Worm (Caenorhabditis elegans) whole organism, L4 larva: Measurements from ENCODE around the gene sri-25.

ENCODE experiments used
- D1046.2 ChIP-seq: fragments of 200-800 bp; sonication (Bioruptor generic); IDR thresholded peaks from 2 replicates; pipeline ENCODE4 v1.3.6; 2022; ENCODE audit warnings: missing genetic modification characterization, missing compliant biosample characterization
- F10B5.3 ChIP-seq: sonication (generic microtip); optimal IDR thresholded peaks from 2 replicates; lab custom pipeline; 2016; ENCODE audit warnings: mild to moderate bottlenecking, missing genetic modification characterization, missing compliant biosample characterization
- F44E2.7 ChIP-seq: fragments of 200-800 bp; sonication (Bioruptor generic); IDR thresholded peaks from 2 replicates; pipeline ENCODE4 v2.1.2; 2022; ENCODE audit warnings: missing genetic modification characterization, missing compliant biosample characterization
- T26A8.4 ChIP-seq: fragments of 200-800 bp; sonication (Bioruptor generic); IDR thresholded peaks from 2 replicates; pipeline ENCODE4 v1.3.6; 2022; ENCODE audit warnings: missing genetic modification characterization, missing compliant biosample characterization
- Y48G9A.11 ChIP-seq: fragments of 200-800 bp; sonication (Bioruptor generic); IDR thresholded peaks from 2 replicates; pipeline ENCODE4 v1.3.6; 2022; ENCODE audit warnings: missing genetic modification reagents, missing genetic modification characterization, missing compliant biosample characterization
- aha-1 ChIP-seq: fragments of 150-350 bp; peaks from one replicate; lab custom pipeline; 2014; ENCODE audit warnings: missing biosample characterization, missing genetic modification characterization
- aly-2 ChIP-seq: sonication (generic microtip); optimal IDR thresholded peaks from 2 replicates; lab custom pipeline; 2018; ENCODE audit warnings: missing biosample characterization, missing genetic modification characterization
- arid-1 ChIP-seq: fragments of 200-800 bp; sonication (Bioruptor generic); conservative IDR thresholded peaks from 2 replicates; pipeline ENCODE4 v1.3.6; 2022; ENCODE audit warnings: missing genetic modification reagents, missing genetic modification characterization, missing compliant biosample characterization
- ceh-28 ChIP-seq: fragments of 150-350 bp; optimal IDR thresholded peaks from 2 replicates; lab custom pipeline; 2014; ENCODE audit warnings: missing biosample characterization, missing genetic modification reagents, missing genetic modification characterization
- ceh-32 ChIP-seq: sonication (generic microtip); optimal IDR thresholded peaks from 2 replicates; lab custom pipeline; 2016; ENCODE audit warnings: mild to moderate bottlenecking, missing genetic modification characterization, missing compliant biosample characterization; ENCODE audit not compliant: poor library complexity
- ceh-44 ChIP-seq: fragments of 200-800 bp; sonication (Bioruptor generic); IDR thresholded peaks from 2 replicates; pipeline ENCODE4 v1.3.6; 2022; ENCODE audit warnings: missing genetic modification reagents, missing genetic modification characterization, missing compliant biosample characterization
- ceh-62 ChIP-seq: sonication (generic microtip); optimal IDR thresholded peaks from 2 replicates; lab custom pipeline; 2017; ENCODE audit warnings: missing biosample characterization, missing genetic modification characterization
- ceh-82 ChIP-seq: sonication (generic microtip); optimal IDR thresholded peaks from 2 replicates; lab custom pipeline; 2017; ENCODE audit warnings: missing biosample characterization, missing genetic modification characterization
- ces-1 ChIP-seq: fragments of 150-350 bp; sonication (generic microtip); optimal IDR thresholded peaks from 4 replicates; lab custom pipeline; 2014; ENCODE audit warnings: missing biosample characterization, missing genetic modification reagents, missing genetic modification characterization
- daf-12 ChIP-seq: fragments of 150-350 bp; optimal IDR thresholded peaks from 2 replicates; lab custom pipeline; 2014; ENCODE audit warnings: missing biosample characterization, missing genetic modification reagents, missing genetic modification characterization
- daf-8 ChIP-seq: fragments of 200-800 bp; sonication (Bioruptor generic); IDR thresholded peaks from 2 replicates; pipeline ENCODE4 v1.3.6; 2022; ENCODE audit warnings: missing genetic modification characterization, missing compliant biosample characterization
- dmd-6 ChIP-seq: fragments of 200-800 bp; sonication (Bioruptor generic); IDR thresholded peaks from 2 replicates; pipeline ENCODE4 v1.3.6; 2022; ENCODE audit warnings: missing genetic modification reagents, missing genetic modification characterization, missing compliant biosample characterization
- dmd-9 ChIP-seq: fragments of 200-800 bp; sonication (Bioruptor generic); IDR thresholded peaks from 2 replicates; pipeline ENCODE4 v1.3.6; 2022; ENCODE audit warnings: missing genetic modification reagents, missing genetic modification characterization, missing compliant biosample characterization
- dpl-1 ChIP-seq: fragments of 150-350 bp; optimal IDR thresholded peaks from 2 replicates; lab custom pipeline; 2014; ENCODE audit warnings: missing biosample characterization, missing genetic modification reagents, missing genetic modification characterization
- dve-1 ChIP-seq: sonication (generic microtip); optimal IDR thresholded peaks from 2 replicates; lab custom pipeline; 2017; ENCODE audit warnings: antibody characterized with exemption, mild to moderate bottlenecking, missing genetic modification characterization, missing compliant biosample characterization; ENCODE audit not compliant: insufficient read depth
- egl-27 ChIP-seq: sonication (generic microtip); optimal IDR thresholded peaks from 3 replicates; lab custom pipeline; 2017; ENCODE audit warnings: missing biosample characterization, missing genetic modification reagents, missing genetic modification characterization
- egl-43 ChIP-seq: fragments of 200-800 bp; sonication (Bioruptor generic); IDR thresholded peaks from 2 replicates; pipeline ENCODE4 v1.3.6; 2022; ENCODE audit warnings: missing genetic modification reagents, missing genetic modification characterization, missing compliant biosample characterization
- gei-8 ChIP-seq: fragments of 200-800 bp; sonication (Bioruptor generic); optimal IDR thresholded peaks from 2 replicates; lab custom pipeline; 2018; ENCODE audit warnings: mild to moderate bottlenecking, missing genetic modification characterization, missing compliant biosample characterization
- hmg-1.1 ChIP-seq: fragments of 200-800 bp; sonication (Bioruptor generic); IDR thresholded peaks from 2 replicates; pipeline ENCODE4 v1.3.6; 2022; ENCODE audit warnings: missing genetic modification reagents, missing genetic modification characterization, missing compliant biosample characterization
- lim-7 ChIP-seq: fragments of 200-800 bp; sonication (Bioruptor generic); IDR thresholded peaks from 2 replicates; pipeline ENCODE4 v1.3.6; 2022; ENCODE audit warnings: missing genetic modification characterization, missing compliant biosample characterization
- lin-1 ChIP-seq: fragments of 200-800 bp; sonication (Bioruptor generic); IDR thresholded peaks from 2 replicates; pipeline ENCODE4 v1.3.6; 2022; ENCODE audit warnings: missing genetic modification reagents, missing genetic modification characterization, missing compliant biosample characterization
- lin-13 ChIP-seq: fragments of 150-350 bp; optimal IDR thresholded peaks from 2 replicates; lab custom pipeline; 2014; ENCODE audit warnings: missing biosample characterization, missing genetic modification reagents, missing genetic modification characterization
- lin-29 ChIP-seq: fragments of 200-800 bp; sonication (Bioruptor generic); IDR thresholded peaks from 2 replicates; pipeline ENCODE4 v1.3.6; 2022; ENCODE audit warnings: missing genetic modification reagents, missing genetic modification characterization, missing compliant biosample characterization
- lin-39 ChIP-seq: fragments of 150-350 bp; optimal IDR thresholded peaks from 2 replicates; lab custom pipeline; 2014; ENCODE audit warnings: missing biosample characterization, missing genetic modification reagents, missing genetic modification characterization
- lsy-2 ChIP-seq, 2 experiments: fragments of 150-350 bp in 1 of 2; sonication (generic microtip) in 1 of 2; optimal IDR thresholded peaks; 2 replicates each; lab custom pipeline; 2014 to 2017; ENCODE audit warnings: missing biosample characterization in 2 of 2, missing genetic modification characterization in 2 of 2
- madf-5 ChIP-seq, 2 experiments: fragments of 200-800 bp; sonication (Bioruptor generic); IDR thresholded peaks; 2 replicates each; pipeline ENCODE4 v1.3.6; 2022; ENCODE audit warnings: missing compliant biosample characterization in 2 of 2, missing genetic modification characterization in 2 of 2
- madf-9 ChIP-seq: fragments of 200-800 bp; sonication (Bioruptor generic); conservative IDR thresholded peaks from 2 replicates; pipeline ENCODE4 v1.3.6; 2022; ENCODE audit warnings: missing genetic modification reagents, missing genetic modification characterization, missing compliant biosample characterization
- mdt-29 ChIP-seq: fragments of 200-800 bp; sonication (Bioruptor generic); IDR thresholded peaks from 2 replicates; pipeline ENCODE4 v1.3.6; 2022; ENCODE audit warnings: missing genetic modification reagents, missing genetic modification characterization, missing compliant biosample characterization
- mes-2 ChIP-seq: sonication (generic microtip); optimal IDR thresholded peaks from 2 replicates; lab custom pipeline; 2016; ENCODE audit warnings: missing genotype, mild to moderate bottlenecking, missing genetic modification characterization, missing compliant biosample characterization; ENCODE audit not compliant: poor library complexity, severe bottlenecking
- mxl-2 ChIP-seq: fragments of 200-800 bp; sonication (Bioruptor generic); conservative IDR thresholded peaks from 2 replicates; pipeline ENCODE4 v1.3.6; 2022; ENCODE audit warnings: missing genetic modification reagents, missing genetic modification characterization, missing compliant biosample characterization
- mxl-3 ChIP-seq: fragments of 200-800 bp; sonication (Bioruptor generic); optimal IDR thresholded peaks from 2 replicates; lab custom pipeline; 2018; ENCODE audit warnings: mild to moderate bottlenecking, missing genetic modification characterization, missing compliant biosample characterization
- nhr-11 ChIP-seq: fragments of 150-350 bp; optimal IDR thresholded peaks from 2 replicates; lab custom pipeline; 2014; ENCODE audit warnings: missing biosample characterization, missing genetic modification characterization
- nhr-111 ChIP-seq: fragments of 200-800 bp; sonication (Bioruptor generic); optimal IDR thresholded peaks from 2 replicates; lab custom pipeline; 2018; ENCODE audit warnings: mild to moderate bottlenecking, missing genetic modification characterization, missing compliant biosample characterization
- nhr-28 ChIP-seq: fragments of 150-350 bp; optimal IDR thresholded peaks from 2 replicates; lab custom pipeline; 2014; ENCODE audit warnings: missing biosample characterization, missing genetic modification characterization
- nhr-42 ChIP-seq: fragments of 200-800 bp; sonication (Bioruptor generic); IDR thresholded peaks from 2 replicates; pipeline ENCODE4 v1.3.6; 2022; ENCODE audit warnings: missing genetic modification characterization, missing compliant biosample characterization
- nhr-48 ChIP-seq: sonication (generic microtip); optimal IDR thresholded peaks from 2 replicates; lab custom pipeline; 2016; ENCODE audit warnings: mild to moderate bottlenecking, missing genetic modification characterization, missing compliant biosample characterization
- nhr-6 ChIP-seq: fragments of 150-350 bp; optimal IDR thresholded peaks from 2 replicates; lab custom pipeline; 2014; ENCODE audit warnings: missing biosample characterization, missing genetic modification characterization
- nhr-76 ChIP-seq: fragments of 150-350 bp; optimal IDR thresholded peaks from 2 replicates; lab custom pipeline; 2014; ENCODE audit warnings: missing biosample characterization, missing genetic modification characterization
- saeg-2 ChIP-seq: fragments of 200-800 bp; sonication (Bioruptor generic); IDR thresholded peaks from 2 replicates; pipeline ENCODE4 v1.3.6; 2022; ENCODE audit warnings: missing genetic modification reagents, missing genetic modification characterization, missing compliant biosample characterization
- skn-1 ChIP-seq: fragments of 150-350 bp; optimal IDR thresholded peaks from 2 replicates; lab custom pipeline; 2014; ENCODE audit warnings: missing biosample characterization, missing genetic modification characterization
- snpc-4 ChIP-seq: fragments of 150-350 bp; optimal IDR thresholded peaks from 2 replicates; lab custom pipeline; 2014; ENCODE audit warnings: missing biosample characterization, missing genetic modification characterization
- spr-1 ChIP-seq: sonication (generic microtip); optimal IDR thresholded peaks from 2 replicates; lab custom pipeline; 2016; ENCODE audit warnings: mild to moderate bottlenecking, missing genetic modification characterization, missing compliant biosample characterization
- tra-1 ChIP-seq: fragments of 200-800 bp; sonication (Bioruptor generic); IDR thresholded peaks from 2 replicates; pipeline ENCODE4 v1.3.6; 2022; ENCODE audit warnings: missing genetic modification reagents, missing genetic modification characterization, missing compliant biosample characterization
- unc-39 ChIP-seq: sonication (generic microtip); optimal IDR thresholded peaks from 2 replicates; lab custom pipeline; 2017; ENCODE audit warnings: missing biosample characterization, missing genetic modification characterization
- zag-1 ChIP-seq: fragments of 150-350 bp; optimal IDR thresholded peaks from 2 replicates; lab custom pipeline; 2014; ENCODE audit warnings: missing biosample characterization, missing genetic modification characterization
- zfp-2 ChIP-seq: sonication (generic microtip); optimal IDR thresholded peaks from 2 replicates; lab custom pipeline; 2016; ENCODE audit warnings: mild to moderate bottlenecking, missing genetic modification characterization, missing compliant biosample characterization
- zip-11 ChIP-seq: fragments of 200-800 bp; sonication (Bioruptor generic); IDR thresholded peaks from 2 replicates; pipeline ENCODE4 v1.3.6; 2022; ENCODE audit warnings: missing genetic modification characterization, missing compliant biosample characterization
- ztf-7 ChIP-seq: fragments of 150-350 bp; optimal IDR thresholded peaks from 2 replicates; lab custom pipeline; 2014; ENCODE audit warnings: missing biosample characterization, missing genetic modification characterization

Gene sri-25

DNA sequence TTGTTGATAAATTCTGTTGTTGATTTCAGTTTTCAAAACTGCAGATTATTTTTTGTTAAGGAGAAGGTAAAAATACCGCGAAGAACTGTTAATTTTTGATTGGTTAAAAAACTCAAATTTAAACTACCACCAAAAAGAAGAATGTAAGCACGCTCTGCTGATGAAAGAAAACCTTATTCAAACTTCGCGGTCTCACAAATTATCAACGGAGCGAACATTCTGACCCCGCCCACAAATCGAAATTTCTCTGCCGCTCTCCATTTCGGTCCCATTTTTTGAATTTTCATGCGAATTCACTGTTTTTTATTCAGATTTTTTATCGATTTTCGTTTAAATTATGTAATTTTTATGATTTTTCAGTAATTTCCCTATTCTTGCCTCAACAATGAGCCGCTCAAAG, 27.2 kb upstream of the sri-25 start, which contains the start of gene cyn-3:
Gene cyn-3 (plus strand): TSS at position 361 of the 400 bp plus-strand sequence.
- TF ChIP-seq dve-1 (tag; lab: Kevin White, UChicago) (peak; percentile 92), zag-1 (no peak), daf-12 (tag; lab: Kevin White, UChicago) (no peak), spr-1 (tag; lab: Kevin White, UChicago) (no peak), nhr-28 (tag; lab: Kevin White, UChicago) (peak; percentile 59), dmd-6 (GFP tag; lab: Robert Waterston, UW) (peak; percentile 66), aly-2 (tag; lab: Kevin White, UChicago) (no peak), hmg-1.1 (peak; percentile 55), madf-9 (GFP tag; lab: Robert Waterston, UW) (no peak), mxl-3 (GFP tag; lab: Kevin White, UChicago) (no peak), ces-1 (GFP tag; lab: Kevin White, UChicago) (no peak), egl-27 (tag; lab: Kevin White, UChicago) (no peak), zip-11 (GFP tag; lab: Robert Waterston, UW) (no peak), zfp-2 (tag; lab: Kevin White, UChicago) (no peak), ztf-7 (peak; percentile 63), nhr-42 (GFP tag; lab: Robert Waterston, UW) (no peak), nhr-11 (peak; percentile 69), unc-39 (no peak), nhr-76 (tag; lab: Kevin White, UChicago) (no peak), mdt-29 (0 out of 2 replicates have a peak, but pooled peaks have one; percentile 20), Y48G9A.11 (GFP tag; lab: Robert Waterston, UW) (no peak), madf-5 (GFP tag; IDR thresholded peaks at IDR 0.05; lab: Robert Waterston, UW) (no peak), lsy-2 (tag; optimal IDR thresholded peaks at IDR 0.05; lab: Kevin White, UChicago) (peak; percentile 32 to 94), ceh-62 (tag; lab: Kevin White, UChicago) (no peak), aha-1 (peak; percentile 18), mes-2 (tag; lab: Kevin White, UChicago) (peak; percentile 92), ceh-28 (no peak), skn-1 (no peak), nhr-48 (tag; lab: Kevin White, UChicago) (peak; percentile 9), egl-43 (no peak), D1046.2 (GFP tag; lab: Robert Waterston, UW) (no peak), lin-13 (GFP tag; lab: Kevin White, UChicago) (no peak), dmd-9 (peak; percentile 59; the same call in 1 of the 2 replicates), tra-1 (GFP tag; lab: Robert Waterston, UW) (no peak), gei-8 (GFP tag; lab: Kevin White, UChicago) (no peak), F10B5.3 (tag; lab: Kevin White, UChicago) (no peak), lin-39 (tag; lab: Kevin White, UChicago) (no peak), dpl-1 (GFP tag; lab: Kevin White, UChicago) (peak; percentile 99), ceh-32 (tag; lab: Kevin White, UChicago) (no peak), daf-8 (GFP tag; lab: Robert Waterston, UW) (no peak), mxl-2 (no peak), saeg-2 (GFP tag; lab: Robert Waterston, UW) (no peak), arid-1 (GFP tag; lab: Robert Waterston, UW) (peak; percentile 71), ceh-44 (GFP tag; lab: Robert Waterston, UW) (no peak), lim-7 (GFP tag; lab: Robert Waterston, UW) (no peak), ceh-82 (tag; lab: Kevin White, UChicago) (no peak), nhr-111 (GFP tag; lab: Kevin White, UChicago) (no peak), T26A8.4 (GFP tag; lab: Robert Waterston, UW) (peak; percentile 68), snpc-4 (tag; lab: Kevin White, UChicago) (no peak), lin-1 (GFP tag; lab: Robert Waterston, UW) (no peak), F44E2.7 (no peak), lin-29 (GFP tag; lab: Robert Waterston, UW) (no peak), nhr-6 (tag; lab: Kevin White, UChicago) (peak; percentile 99)
